Fruit fly (Drosophila melanogaster): ENCODE measurements around the gene CG42367.

The CG42367 gene

DNA sequence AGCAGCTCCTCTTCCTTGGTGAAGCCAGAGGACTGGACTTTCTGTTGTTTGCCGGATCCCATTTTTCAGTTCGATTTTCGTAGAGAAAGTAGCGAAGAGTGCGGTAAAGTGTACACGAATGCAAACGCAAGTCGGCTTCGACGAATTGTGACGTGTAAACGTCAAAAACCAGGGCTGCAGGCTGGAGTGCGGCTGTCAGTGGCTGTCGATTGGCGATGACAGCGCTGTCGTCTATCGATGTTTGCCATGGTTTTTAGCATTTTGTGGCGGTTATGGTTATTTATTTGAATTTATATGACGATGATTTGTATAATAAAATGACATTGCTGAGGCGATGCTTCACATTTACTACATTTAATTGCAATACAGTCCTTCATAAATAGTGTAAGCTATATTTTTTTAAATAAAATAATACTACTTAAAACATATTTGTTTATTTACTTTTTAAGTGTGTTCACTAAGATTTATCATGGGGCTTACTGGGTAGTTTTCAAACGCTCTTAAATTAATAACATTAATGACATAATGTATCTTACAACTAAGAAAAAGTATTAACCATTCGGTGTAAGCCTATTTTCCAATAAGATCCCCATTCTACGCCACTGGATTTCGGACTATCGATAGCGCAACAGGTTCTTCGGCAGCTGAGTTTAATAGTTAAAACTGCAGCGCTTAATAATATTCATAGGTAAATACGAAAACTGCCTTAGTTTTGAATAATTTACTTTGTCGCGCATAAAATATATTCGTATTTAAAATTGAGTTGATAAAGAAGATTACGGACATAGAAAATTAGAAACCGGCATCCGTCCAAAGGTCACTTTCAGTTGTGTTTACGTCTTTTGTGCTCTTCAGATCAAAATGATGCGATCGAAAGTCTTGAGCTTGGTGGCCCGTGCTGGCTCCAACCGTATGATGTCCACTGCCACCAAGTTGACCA lies 12.1 kb upstream of the CG42367 start, which contains the start of the genes CG5885 and CG4598 (continued):
- peak; percentile 51 for TF ChIP-seq stc (GFP tag; IDR thresholded peaks at IDR 0.05)
- TF ChIP-seq Xbp1 (GFP tag; optimal IDR thresholded peaks at IDR 0.05): peak; percentile 81
- TF ChIP-seq fd3F (GFP tag; optimal IDR thresholded peaks at IDR 0.05): peak; percentile 66
- no peak for TF ChIP-seq CG7987 (GFP tag; optimal IDR thresholded peaks at IDR 0.05)
- TF ChIP-seq sens (GFP tag): peak; percentile 89
- TF ChIP-seq dan (GFP tag; IDR thresholded peaks at IDR 0.05): no peak
- peak; percentile 78 for TF ChIP-seq Drgx (GFP tag; IDR thresholded peaks at IDR 0.05)
- TF ChIP-seq B-H1 (GFP tag; IDR thresholded peaks at IDR 0.05): no peak
- peak; percentile 89 for TF ChIP-seq Opbp (GFP tag; IDR thresholded peaks at IDR 0.05; ENCODE audit: partially characterized antibody)
- no peak for TF ChIP-seq cg (GFP tag; optimal IDR thresholded peaks at IDR 0.05)
- no peak for TF ChIP-seq Lim3 (GFP tag; IDR thresholded peaks at IDR 0.05)
- TF ChIP-seq CG3847 (GFP tag; IDR thresholded peaks at IDR 0.05): peak; percentile 59
- no peak for TF ChIP-seq HLHmδ (GFP tag; optimal IDR thresholded peaks at IDR 0.05)
- TF ChIP-seq CG10267 (tag; optimal IDR thresholded peaks at IDR 0.05): peak; percentile 71
- no peak for TF ChIP-seq Lpt (GFP tag; optimal IDR thresholded peaks at IDR 0.05)
- TF ChIP-seq NK7.1 (GFP tag; optimal IDR thresholded peaks at IDR 0.05): no peak
- TF ChIP-seq CG34376 (GFP tag; optimal IDR thresholded peaks at IDR 0.05): peak; percentile 3
- no peak for TF ChIP-seq salm (tag; optimal IDR thresholded peaks at IDR 0.05)
- TF ChIP-seq run (tag; optimal IDR thresholded peaks at IDR 0.05): peak; percentile 17
- peak; percentile 11 for TF ChIP-seq CG18011 (GFP tag; optimal IDR thresholded peaks at IDR 0.05)
- TF ChIP-seq inv (GFP tag; IDR thresholded peaks at IDR 0.05; ENCODE audit: partially characterized antibody): peak; percentile 58
- TF ChIP-seq aop (GFP tag; IDR thresholded peaks at IDR 0.05): no peak
- no peak for TF ChIP-seq Nf-YA (GFP tag; IDR thresholded peaks at IDR 0.05)
- peak; percentile 98 for TF ChIP-seq CG7928 (GFP tag; optimal IDR thresholded peaks at IDR 0.05)
- TF ChIP-seq Side (GFP tag; optimal IDR thresholded peaks at IDR 0.05): no peak
- peak; percentile 53 for TF ChIP-seq CG9437 (GFP tag; optimal IDR thresholded peaks at IDR 0.05)
- no peak; the same call in 1 of the 2 replicates for TF ChIP-seq CG8765 (GFP tag; IDR thresholded peaks at IDR 0.05)
- peak; percentile 41; the same call in 2 of the 3 replicates for TF ChIP-seq H15 (GFP tag; IDR thresholded peaks at IDR 0.05)
- peak; percentile 73 for TF ChIP-seq CG10543 (GFP tag; optimal IDR thresholded peaks at IDR 0.05)
- peak; percentile 57 for TF ChIP-seq CG9727 (GFP tag; optimal IDR thresholded peaks at IDR 0.05)
- TF ChIP-seq CG3281 (GFP tag; optimal IDR thresholded peaks at IDR 0.05): peak; percentile 34
- TF ChIP-seq Ptx1 (GFP tag; IDR thresholded peaks at IDR 0.05): peak; percentile 62
- TF ChIP-seq CG13894 (tag; optimal IDR thresholded peaks at IDR 0.05): peak; percentile 53
- TF ChIP-seq az2 (GFP tag; optimal IDR thresholded peaks at IDR 0.05): peak; percentile 76
- TF ChIP-seq sr (GFP tag; IDR thresholded peaks at IDR 0.05): no peak; the same call in 2 of the 3 replicates
- TF ChIP-seq p53 (GFP tag; optimal IDR thresholded peaks at IDR 0.05): no peak
- peak; percentile 71 for TF ChIP-seq CG17186 (GFP tag; optimal IDR thresholded peaks at IDR 0.05)
- TF ChIP-seq ken (GFP tag; IDR thresholded peaks at IDR 0.05): peak; percentile 71; the same call in 1 of the 3 replicates
- TF ChIP-seq CG11696 (GFP tag; IDR thresholded peaks at IDR 0.05): 0 out of 2 replicates have a peak, but pooled peaks have one; percentile 28
- peak; percentile 52 for TF ChIP-seq CG10959 (GFP tag; IDR thresholded peaks at IDR 0.05)
- TF ChIP-seq CG6854 (GFP tag; optimal IDR thresholded peaks at IDR 0.05): peak; percentile 35
- no peak for TF ChIP-seq sqz (GFP tag; optimal IDR thresholded peaks at IDR 0.05)
- TF ChIP-seq CG3163 (GFP tag; optimal IDR thresholded peaks at IDR 0.05): no peak
- peak; percentile 66 for TF ChIP-seq MBD-R2 (GFP tag; IDR thresholded peaks at IDR 0.05)
- TF ChIP-seq CG4282 (GFP tag; optimal IDR thresholded peaks at IDR 0.05): no peak
- peak; percentile 67; the same call in 1 of the 2 replicates for TF ChIP-seq Atf6 (GFP tag; IDR thresholded peaks at IDR 0.05)
- peak; percentile 81 for TF ChIP-seq row (GFP tag; IDR thresholded peaks at IDR 0.05)
- peak; percentile 82 for TF ChIP-seq CG12391 (tag; optimal IDR thresholded peaks at IDR 0.05)
- TF ChIP-seq chn (GFP tag; optimal IDR thresholded peaks at IDR 0.05): peak; percentile 54

Measured in whole organism, embryonic.